Fruit fly (Drosophila melanogaster) whole organism, prepupa: Measurements from ENCODE around the gene CG9578.

Source experiments
- CG32006 ChIP-seq: fragments of 200-800 bp; sonication (Bioruptor generic); optimal IDR thresholded peaks from 3 replicates; lab custom pipeline; 2017; ENCODE audit warnings: missing biosample characterization, mild to moderate bottlenecking, missing genetic modification characterization
- CG4318 ChIP-seq: fragments of 200-800 bp; sonication (Bioruptor generic); optimal IDR thresholded peaks from 3 replicates; lab custom pipeline; 2017; ENCODE audit warnings: missing biosample characterization, mild to moderate bottlenecking, missing genetic modification characterization
- CG6808 ChIP-seq: fragments of 200-800 bp; sonication (Bioruptor generic); optimal IDR thresholded peaks from 3 replicates; lab custom pipeline; 2017; ENCODE audit warnings: missing biosample characterization, missing genetic modification characterization, mild to moderate bottlenecking, moderate library complexity, missing genetic modification reagents
- CG6854 ChIP-seq: fragments of 200-800 bp; sonication (Bioruptor generic); optimal IDR thresholded peaks from 2 replicates; lab custom pipeline; 2017; ENCODE audit warnings: missing biosample characterization, mild to moderate bottlenecking, missing genetic modification characterization
- CG8319 ChIP-seq: fragments of 200-800 bp; sonication (Bioruptor generic); optimal IDR thresholded peaks from 3 replicates; lab custom pipeline; 2016; ENCODE audit warnings: missing biosample characterization, missing genetic modification characterization
- Hr38 ChIP-seq: sonication (Bioruptor generic); optimal IDR thresholded peaks from 2 replicates; lab custom pipeline; 2016; ENCODE audit warnings: missing biosample characterization, missing genetic modification characterization
- Hr4 ChIP-seq: fragments of 200-800 bp; sonication (Bioruptor generic); optimal IDR thresholded peaks from 3 replicates; lab custom pipeline; 2016; ENCODE audit warnings: missing biosample characterization, missing genetic modification characterization
- OdsH ChIP-seq: fragments of 200-800 bp; sonication (Bioruptor generic); optimal IDR thresholded peaks from 3 replicates; lab custom pipeline; 2016; ENCODE audit warnings: missing biosample characterization, missing genetic modification characterization
- Sox14 ChIP-seq: fragments of 200-800 bp; sonication (Bioruptor generic); optimal IDR thresholded peaks from 3 replicates; lab custom pipeline; 2016; ENCODE audit warnings: missing biosample characterization, missing genetic modification characterization
- Sox15 ChIP-seq: fragments of 200-800 bp; sonication (Bioruptor generic); optimal IDR thresholded peaks from 3 replicates; lab custom pipeline; 2016; ENCODE audit warnings: missing biosample characterization, missing genetic modification characterization
- cyc ChIP-seq: fragments of 200-800 bp; sonication (Bioruptor generic); optimal IDR thresholded peaks from 3 replicates; lab custom pipeline; 2016; ENCODE audit warnings: missing biosample characterization, missing genetic modification characterization
- eg ChIP-seq: fragments of 200-800 bp; sonication (Bioruptor generic); IDR thresholded peaks from 3 replicates; pipeline ENCODE4 v1.3.6; 2022; ENCODE audit warnings: missing biosample characterization, missing genetic modification characterization
- spab ChIP-seq: fragments of 200-800 bp; sonication (Bioruptor generic); optimal IDR thresholded peaks from 2 replicates; lab custom pipeline; 2017; ENCODE audit warnings: missing biosample characterization, mild to moderate bottlenecking, missing genetic modification characterization, missing genetic modification reagents

DNA sequence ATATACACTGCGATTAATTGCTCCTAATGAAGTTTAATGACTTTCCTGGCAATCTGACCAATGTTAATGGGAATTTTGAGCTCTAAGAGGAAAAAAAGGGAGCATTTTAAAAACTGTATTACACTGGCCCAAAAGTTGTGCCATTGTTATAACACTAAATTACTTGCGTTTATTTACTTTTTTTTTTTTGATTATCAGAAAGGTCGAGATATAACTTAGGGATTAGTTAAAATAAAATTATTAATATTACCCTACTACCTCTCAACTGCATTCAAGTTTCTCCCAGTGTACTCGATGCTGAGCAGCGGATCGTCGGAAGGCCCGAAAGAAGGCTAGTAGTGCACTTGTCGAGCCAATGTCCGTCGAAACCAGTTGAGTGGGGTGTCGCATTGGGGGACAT is 39.5 kb upstream of the CG9578 start:
- TF ChIP-seq CG6854 (GFP tag; lab: Kevin White, UChicago) (no peak), Hr38 (no peak), Sox14 (GFP tag; lab: Kevin White, UChicago) (no peak), CG4318 (GFP tag; lab: Kevin White, UChicago) (peak; percentile 68), CG8319 (no peak), Sox15 (GFP tag; lab: Kevin White, UChicago) (no peak), spab (GFP tag; lab: Kevin White, UChicago) (no peak), eg (GFP tag; lab: Robert Waterston, UW) (peak; percentile 65; the same call in 2 of the 3 replicates), Hr4 (GFP tag; lab: Kevin White, UChicago) (peak; percentile 79), CG6808 (GFP tag; lab: Kevin White, UChicago) (no peak), CG32006 (GFP tag; lab: Kevin White, UChicago) (peak; percentile 84), cyc (no peak), OdsH (GFP tag; lab: Kevin White, UChicago) (peak; percentile 33)
